Worm (Caenorhabditis elegans): ENCODE data around the gene tag-325.

tag-325 gene

ce11 chrIII:4796536-4796935 is at the start of gene tag-325:
Gene tag-325 (plus strand): TSS chrIII:4796836.
- TF ChIP-seq nhr-28 (tag; optimal IDR thresholded peaks at IDR 0.05) (peak; percentile 15), lim-7 (GFP tag; IDR thresholded peaks at IDR 0.05) (no peak), dmd-6 (GFP tag; IDR thresholded peaks at IDR 0.05) (0 out of 2 replicates have a peak, but pooled peaks have one; percentile 8), daf-16 (GFP tag; optimal IDR thresholded peaks at IDR 0.05) (no peak), daf-16 (tag; optimal IDR thresholded peaks at IDR 0.05) (peak; percentile 17), hlh-30 (tag; optimal IDR thresholded peaks at IDR 0.05; ENCODE audit: insufficient read depth) (peak; percentile 32), aha-1 (tag) (peak; percentile 42)

- TF ChIP-seq unc-62 (GFP tag; optimal IDR thresholded peaks at IDR 0.05 in 1 of 2) (peak in 1 of 2 experiments; percentile 94), unc-62 (tag; optimal IDR thresholded peaks at IDR 0.05) (no peak), F37D6.2 (tag; optimal IDR thresholded peaks at IDR 0.05) (no peak), madf-5 (GFP tag; IDR thresholded peaks at IDR 0.05) (no peak), set-16 (GFP tag; IDR thresholded peaks at IDR 0.05) (no peak), hif-1 (tag; optimal IDR thresholded peaks at IDR 0.05) (no peak), lin-39 (tag; optimal IDR thresholded peaks at IDR 0.05) (no peak)
Observed at ce11 chrIII:4748109-4748508, 48.5 kb upstream of the tag-325 start, which contains the start of gene col-89. Gene col-89 (plus strand): TSS chrIII:4748127.

- TF ChIP-seq set-16 (GFP tag; IDR thresholded peaks at IDR 0.05) (peak; percentile 96), cey-2 (tag; optimal IDR thresholded peaks at IDR 0.05; ENCODE audit: borderline replicate concordance, insufficient read depth) (no peak), unc-62 (GFP tag; optimal IDR thresholded peaks at IDR 0.05 in 1 of 2) (peak in 1 of 2 experiments; percentile 73), unc-62 (tag; optimal IDR thresholded peaks at IDR 0.05) (no peak)
Observed at ce11 chrIII:4748666-4749065, 48.0 kb upstream of the tag-325 start.

- 0 out of 2 replicates have a peak, but pooled peaks have one; percentile 39 for TF ChIP-seq snpc-1.2 (GFP tag; IDR thresholded peaks at IDR 0.05)
- 0 out of 2 replicates have a peak, but pooled peaks have one; percentile 60 for TF ChIP-seq zfp-3 (GFP tag; conservative IDR thresholded peaks at IDR 0.05)
- TF ChIP-seq arid-1 (GFP tag; conservative IDR thresholded peaks at IDR 0.05) = peak; percentile 65
- TF ChIP-seq lin-29 (GFP tag; IDR thresholded peaks at IDR 0.05) = peak; percentile 82
- TF ChIP-seq ctbp-1 (GFP tag; IDR thresholded peaks at IDR 0.05) = peak; percentile 67
- peak in 1 of 2 experiments; percentile 38 for TF ChIP-seq lsy-2 (tag; optimal IDR thresholded peaks at IDR 0.05)
- 0 out of 2 replicates have a peak, but pooled peaks have one; percentile 32 for TF ChIP-seq Y48G9A.11 (GFP tag; IDR thresholded peaks at IDR 0.05)
- TF ChIP-seq lin-38 (GFP tag; IDR thresholded peaks at IDR 0.05) = peak; percentile 84
- 0 out of 2 replicates have a peak, but pooled peaks have one; percentile 19 for TF ChIP-seq nhr-42 (GFP tag; IDR thresholded peaks at IDR 0.05)
- peak; percentile 75 for TF ChIP-seq hmg-1.1 (GFP tag; IDR thresholded peaks at IDR 0.05)
- TF ChIP-seq dmd-6 (GFP tag; IDR thresholded peaks at IDR 0.05) = peak; percentile 35
- TF ChIP-seq T26A8.4 (GFP tag; IDR thresholded peaks at IDR 0.05) = peak; percentile 77
- TF ChIP-seq ceh-20 (GFP tag; IDR thresholded peaks at IDR 0.05) = peak; percentile 82
- TF ChIP-seq mdt-29 (GFP tag; IDR thresholded peaks at IDR 0.05) = 0 out of 2 replicates have a peak, but pooled peaks have one; percentile 8
Observed at ce11 chrIII:4752569-4752968, 44.1 kb upstream of the tag-325 start.

ce11 chrIII:4754001-4754561 is 42.6 kb upstream of the tag-325 start, which contains the start of the genes rps-0 and rbg-3:
Gene rps-0 (minus strand): TSS chrIII:4754051.
Gene rbg-3 (plus strand): TSS chrIII:4754424.
- TF ChIP-seq nhr-77 (tag; optimal IDR thresholded peaks at IDR 0.05) (peak; percentile 97), aly-2 (tag; optimal IDR thresholded peaks at IDR 0.05) (no peak), ztf-7 (tag; optimal IDR thresholded peaks at IDR 0.05) (peak; percentile 89), attf-4 (tag; optimal IDR thresholded peaks at IDR 0.05) (no peak), ceh-32 (tag; optimal IDR thresholded peaks at IDR 0.05; ENCODE audit: poor library complexity) (no peak), dmd-8 (GFP tag; IDR thresholded peaks at IDR 0.05) (no peak), ceh-62 (tag; optimal IDR thresholded peaks at IDR 0.05) (no peak), unc-39 (tag; optimal IDR thresholded peaks at IDR 0.05) (no peak), Y105C5A.15 (GFP tag; IDR thresholded peaks at IDR 0.05) (no peak), nhr-102 (tag; optimal IDR thresholded peaks at IDR 0.05) (peak; percentile 82), mxl-2 (GFP tag; conservative IDR thresholded peaks at IDR 0.05) (no peak), Y75B8A.6 (GFP tag; IDR thresholded peaks at IDR 0.05) (no peak), hif-1 (tag; optimal IDR thresholded peaks at IDR 0.05) (peak; percentile 12 to 75), madf-9 (GFP tag; conservative IDR thresholded peaks at IDR 0.05) (no peak), zfp-3 (GFP tag; conservative IDR thresholded peaks at IDR 0.05) (peak; percentile 53), mdl-1 (tag; optimal IDR thresholded peaks at IDR 0.05) (peak in 1 of 2 experiments; percentile 64), madf-5 (GFP tag; IDR thresholded peaks at IDR 0.05) (no peak), egl-27 (tag; optimal IDR thresholded peaks at IDR 0.05) (no peak), snpc-4 (tag; optimal IDR thresholded peaks at IDR 0.05) (no peak)

All from whole organism, L4 larva.